Fruit fly (Drosophila melanogaster) whole organism, embryonic: ENCODE measurements around the gene CG15170.

Experiments used
- Aef1 ChIP-seq: fragments of 200-800 bp; sonication (Bioruptor generic); IDR thresholded peaks from 3 replicates; pipeline ENCODE4 v1.3.6; 2022; ENCODE audit warnings: missing biosample characterization, missing genetic modification characterization
- Awh ChIP-seq: fragments of 200-800 bp; sonication (Bioruptor generic); IDR thresholded peaks from 2 replicates; pipeline ENCODE4, ENCODE4 v1.3.6; 2022; ENCODE audit warnings: missing biosample characterization, missing genetic modification characterization
- BEAF-32 ChIP-seq: fragments of 200-800 bp; sonication (Bioruptor generic); optimal IDR thresholded peaks from 3 replicates; lab custom pipeline; 2017; ENCODE audit warnings: missing biosample characterization, missing genetic modification characterization, mild to moderate bottlenecking, moderate library complexity, missing genetic modification reagents
- BtbVII ChIP-seq: fragments of 200-800 bp; sonication (Bioruptor generic); optimal IDR thresholded peaks from 3 replicates; lab custom pipeline; 2017; ENCODE audit warnings: missing biosample characterization, mild to moderate bottlenecking, missing genetic modification characterization
- C15 ChIP-seq: fragments of 200-800 bp; sonication (Bioruptor generic); IDR thresholded peaks from 3 replicates; pipeline ENCODE4 v1.3.6; 2022; ENCODE audit warnings: missing biosample characterization, missing genetic modification characterization
- CG10267 ChIP-seq: fragments of 200-800 bp; sonication (Bioruptor generic); optimal IDR thresholded peaks from 2 replicates; lab custom pipeline; 2018; ENCODE audit warnings: missing biosample characterization, mild to moderate bottlenecking, missing genetic modification characterization, moderate library complexity
- CG11504 ChIP-seq: fragments of 200-800 bp; sonication (Bioruptor generic); optimal IDR thresholded peaks from 3 replicates; lab custom pipeline; 2019; ENCODE audit warnings: missing biosample characterization, mild to moderate bottlenecking, missing genetic modification characterization, moderate library complexity
- CG14014 ChIP-seq: fragments of 200-800 bp; sonication (Bioruptor generic); IDR thresholded peaks from 2 replicates; pipeline ENCODE4 v1.3.6; 2022; ENCODE audit warnings: missing biosample characterization, missing genetic modification characterization
- CG14050 ChIP-seq: fragments of 200-800 bp; sonication (Bioruptor generic); IDR thresholded peaks from 3 replicates; pipeline ENCODE4 v1.3.6; 2022; ENCODE audit warnings: missing biosample characterization, missing genetic modification characterization
- CG1602 ChIP-seq: fragments of 200-800 bp; sonication (Bioruptor generic); optimal IDR thresholded peaks from 3 replicates; lab custom pipeline; 2016; ENCODE audit warnings: missing biosample characterization, missing genetic modification characterization
- CG17802 ChIP-seq: fragments of 200-800 bp; sonication (Bioruptor generic); optimal IDR thresholded peaks from 2 replicates; lab custom pipeline; 2018; ENCODE audit warnings: missing biosample characterization, mild to moderate bottlenecking, missing genetic modification characterization, moderate library complexity
- CG17912 ChIP-seq: fragments of 200-800 bp; sonication (Bioruptor generic); optimal IDR thresholded peaks from 2 replicates; lab custom pipeline; 2018; ENCODE audit warnings: missing biosample characterization, mild to moderate bottlenecking, missing genetic modification characterization
- CG1792 ChIP-seq: fragments of 200-800 bp; sonication (Bioruptor generic); optimal IDR thresholded peaks from 2 replicates; lab custom pipeline; 2016; ENCODE audit warnings: missing biosample characterization, missing genetic modification characterization
- CG31441 ChIP-seq: fragments of 200-800 bp; sonication (Bioruptor generic); IDR thresholded peaks from 2 replicates; pipeline ENCODE4 v1.3.6; 2022; ENCODE audit warnings: missing biosample characterization, missing genetic modification characterization
- CG32532 ChIP-seq: fragments of 200-800 bp; sonication (Bioruptor generic); IDR thresholded peaks from 2 replicates; pipeline ENCODE4 v1.3.6; 2022; ENCODE audit warnings: missing biosample characterization, missing genetic modification characterization
- CG3847 ChIP-seq: fragments of 200-800 bp; sonication (Bioruptor generic); IDR thresholded peaks from 2 replicates; pipeline ENCODE4 v1.3.6; 2022; ENCODE audit warnings: missing biosample characterization, missing genetic modification characterization
- CG4730 ChIP-seq: fragments of 200-800 bp; sonication (Bioruptor generic); IDR thresholded peaks from 2 replicates; pipeline ENCODE4 v1.3.6; 2022; ENCODE audit warnings: missing biosample characterization, missing genetic modification characterization
- CG4854 ChIP-seq: fragments of 200-800 bp; sonication (Bioruptor generic); optimal IDR thresholded peaks from 2 replicates; lab custom pipeline; 2016; ENCODE audit warnings: missing biosample characterization, missing genetic modification characterization, inconsistent platforms
- CG6813 ChIP-seq: fragments of 200-800 bp; sonication (Bioruptor generic); optimal IDR thresholded peaks from 2 replicates; lab custom pipeline; 2017; ENCODE audit warnings: missing biosample characterization, missing genetic modification characterization, mild to moderate bottlenecking, moderate library complexity, missing genetic modification reagents
- CG6854 ChIP-seq: fragments of 200-800 bp; sonication (Bioruptor generic); optimal IDR thresholded peaks from 3 replicates; lab custom pipeline; 2017; ENCODE audit warnings: missing biosample characterization, mild to moderate bottlenecking, missing genetic modification characterization
- CG7963 ChIP-seq: fragments of 200-800 bp; sonication (Bioruptor generic); IDR thresholded peaks from 3 replicates; pipeline ENCODE4 v1.3.6; 2022; ENCODE audit warnings: missing biosample characterization, missing genetic modification characterization; ENCODE audit not compliant: partially characterized antibody
- CG8089 ChIP-seq: fragments of 200-800 bp; sonication (Bioruptor generic); optimal IDR thresholded peaks from 3 replicates; lab custom pipeline; 2016; ENCODE audit warnings: missing biosample characterization, missing genetic modification characterization
- CG8388 ChIP-seq: fragments of 200-800 bp; sonication (Bioruptor generic); optimal IDR thresholded peaks from 2 replicates; lab custom pipeline; 2019; ENCODE audit warnings: missing biosample characterization, mild to moderate bottlenecking, missing genetic modification characterization, moderate library complexity
- CG9876 ChIP-seq: fragments of 200-800 bp; sonication (Bioruptor generic); optimal IDR thresholded peaks from 2 replicates; lab custom pipeline; 2016; ENCODE audit warnings: missing biosample characterization, missing genetic modification characterization
- CHES-1-like ChIP-seq: fragments of 200-800 bp; sonication (Bioruptor generic); optimal IDR thresholded peaks from 2 replicates; lab custom pipeline; 2016; ENCODE audit warnings: missing biosample characterization, missing genetic modification characterization
- Ets65A ChIP-seq: fragments of 200-800 bp; sonication (Bioruptor generic); peaks from one replicate; lab custom pipeline; 2016; ENCODE audit warnings: missing biosample characterization, missing genetic modification characterization
- HLH3B ChIP-seq: fragments of 200-800 bp; sonication (Bioruptor generic); IDR thresholded peaks from 2 replicates; pipeline ENCODE4 v1.3.6; 2022; ENCODE audit warnings: missing biosample characterization, missing genetic modification characterization
- HmgD ChIP-seq: fragments of 200-800 bp; sonication (Bioruptor generic); optimal IDR thresholded peaks from 3 replicates; lab custom pipeline; 2016; ENCODE audit warnings: missing biosample characterization, missing genetic modification characterization
- Hmr ChIP-seq: fragments of 200-800 bp; sonication (Bioruptor generic); optimal IDR thresholded peaks from 3 replicates; lab custom pipeline; 2017; ENCODE audit warnings: mild to moderate bottlenecking, missing biosample characterization, missing genetic modification reagents, missing genetic modification characterization
- Hr3 ChIP-seq: fragments of 200-800 bp; sonication (Bioruptor generic); optimal IDR thresholded peaks from 3 replicates; lab custom pipeline; 2016; ENCODE audit warnings: missing biosample characterization, missing genetic modification characterization
- Meics ChIP-seq: fragments of 200-800 bp; sonication (Bioruptor generic); optimal IDR thresholded peaks from 2 replicates; lab custom pipeline; 2017; ENCODE audit warnings: missing biosample characterization, mild to moderate bottlenecking, missing genetic modification characterization
- abd-A ChIP-seq: fragments of 200-800 bp; sonication (Bioruptor generic); optimal IDR thresholded peaks from 3 replicates; lab custom pipeline; 2019; ENCODE audit warnings: missing biosample characterization, mild to moderate bottlenecking, missing genetic modification characterization, moderate library complexity
- caup ChIP-seq: fragments of 200-800 bp; sonication (Bioruptor generic); optimal IDR thresholded peaks from 3 replicates; lab custom pipeline; 2017; ENCODE audit warnings: missing biosample characterization, mild to moderate bottlenecking, missing genetic modification characterization, moderate library complexity; ENCODE audit not compliant: severe bottlenecking
- dan ChIP-seq: fragments of 200-800 bp; sonication (Bioruptor generic); IDR thresholded peaks from 2 replicates; pipeline ENCODE4 v1.3.6; 2022; ENCODE audit warnings: missing biosample characterization, missing genetic modification characterization
- ems ChIP-seq: fragments of 200-800 bp; sonication (Bioruptor generic); optimal IDR thresholded peaks from 3 replicates; lab custom pipeline; 2016; ENCODE audit warnings: missing biosample characterization, missing genetic modification characterization
- en ChIP-seq: fragments of 200-800 bp; sonication (Bioruptor generic); optimal IDR thresholded peaks from 2 replicates; lab custom pipeline; 2016; ENCODE audit warnings: missing biosample characterization, missing genetic modification characterization
- gce ChIP-seq: fragments of 200-800 bp; sonication (Bioruptor generic); IDR thresholded peaks from 3 replicates; pipeline ENCODE4 v1.3.6; 2022; ENCODE audit warnings: missing biosample characterization, missing genetic modification characterization
- grn ChIP-seq: fragments of 200-800 bp; sonication (Bioruptor generic); optimal IDR thresholded peaks from 3 replicates; lab custom pipeline; 2017; ENCODE audit warnings: missing biosample characterization, missing genetic modification characterization
- hb ChIP-seq: fragments of 200-800 bp; sonication (Bioruptor generic); IDR thresholded peaks from 3 replicates; pipeline ENCODE4 v1.3.6; 2022; ENCODE audit warnings: missing biosample characterization, missing genetic modification characterization; ENCODE audit not compliant: partially characterized antibody
- hbn ChIP-seq: fragments of 200-800 bp; sonication (Bioruptor generic); IDR thresholded peaks from 2 replicates; pipeline ENCODE4 v1.3.6; 2022; ENCODE audit warnings: missing biosample characterization, missing genetic modification characterization; ENCODE audit not compliant: partially characterized antibody
- jing ChIP-seq: fragments of 200-800 bp; sonication (Bioruptor generic); optimal IDR thresholded peaks from 2 replicates; lab custom pipeline; 2018; ENCODE audit warnings: missing biosample characterization, mild to moderate bottlenecking, missing genetic modification characterization
- klu ChIP-seq: fragments of 200-800 bp; sonication (Bioruptor generic); IDR thresholded peaks from 2 replicates; pipeline ENCODE4 v1.3.6; 2022; ENCODE audit warnings: missing biosample characterization, missing genetic modification characterization
- knrl ChIP-seq: fragments of 200-800 bp; sonication (Bioruptor generic); IDR thresholded peaks from 3 replicates; pipeline ENCODE4 v1.3.6; 2022; ENCODE audit warnings: missing biosample characterization, missing genetic modification characterization; ENCODE audit not compliant: partially characterized antibody
- mld ChIP-seq: fragments of 200-800 bp; sonication (Bioruptor generic); IDR thresholded peaks from 3 replicates; pipeline ENCODE4 v1.3.6; 2022; ENCODE audit warnings: missing biosample characterization, missing genetic modification characterization; ENCODE audit not compliant: partially characterized antibody
- pb ChIP-seq: fragments of 200-800 bp; sonication (Bioruptor generic); optimal IDR thresholded peaks from 3 replicates; lab custom pipeline; 2016; ENCODE audit warnings: missing biosample characterization, missing genetic modification characterization
- pita ChIP-seq: fragments of 200-800 bp; sonication (Bioruptor generic); optimal IDR thresholded peaks from 2 replicates; lab custom pipeline; 2017; ENCODE audit warnings: missing biosample characterization, mild to moderate bottlenecking, missing genetic modification characterization
- pzg ChIP-seq: fragments of 200-800 bp; sonication (Bioruptor generic); optimal IDR thresholded peaks from 3 replicates; lab custom pipeline; 2018; ENCODE audit warnings: missing biosample characterization, mild to moderate bottlenecking, missing genetic modification characterization, moderate library complexity
- rib ChIP-seq: fragments of 200-800 bp; sonication (Bioruptor generic); IDR thresholded peaks from 2 replicates; pipeline ENCODE4 v1.3.6; 2022; ENCODE audit warnings: missing biosample characterization, missing genetic modification characterization
- sob ChIP-seq: fragments of 200-800 bp; sonication (Bioruptor generic); IDR thresholded peaks from 2 replicates; pipeline ENCODE4 v1.3.6; 2022; ENCODE audit warnings: missing biosample characterization, missing genetic modification characterization
- vfl ChIP-seq: fragments of 200-800 bp; sonication (Bioruptor generic); optimal IDR thresholded peaks from 2 replicates; lab custom pipeline; 2016; ENCODE audit warnings: missing biosample characterization, missing genetic modification characterization
- wor ChIP-seq: fragments of 200-800 bp; sonication (Bioruptor generic); IDR thresholded peaks from 2 replicates; pipeline ENCODE4 v1.3.6; 2022; ENCODE audit warnings: missing biosample characterization, missing genetic modification characterization
- zfh2 ChIP-seq: fragments of 200-800 bp; sonication (Bioruptor generic); optimal IDR thresholded peaks from 2 replicates; lab custom pipeline; 2016; ENCODE audit warnings: missing biosample characterization, missing genetic modification characterization

Gene CG15170

DNA sequence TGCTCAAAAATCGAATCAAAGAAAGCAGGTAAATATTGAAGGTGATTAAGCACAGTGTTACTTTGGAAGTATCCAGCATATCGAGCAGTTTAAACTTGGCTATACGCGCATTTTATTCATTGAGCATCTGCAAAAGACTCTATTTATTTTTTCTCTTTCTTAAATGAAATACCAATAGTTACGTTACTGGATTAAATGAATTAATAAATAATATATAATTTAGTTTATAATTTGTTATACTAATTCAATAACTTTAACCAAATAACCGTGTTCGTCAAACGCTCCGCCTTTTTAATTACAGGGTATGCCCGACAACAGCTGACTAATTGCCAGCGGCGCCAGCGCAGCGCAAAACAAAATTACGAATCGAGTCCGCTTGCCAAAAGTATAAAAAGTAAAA is 23.2 kb downstream of the CG15170 start (continued):
- TF ChIP-seq CG17912 (GFP tag; lab: Kevin White, UChicago) (no peak), vfl (GFP tag; lab: Kevin White, UChicago) (no peak), hb (GFP tag; lab: Robert Waterston, UW) (no peak), CG6854 (no peak), Aef1 (GFP tag; lab: Robert Waterston, UW) (no peak), klu (GFP tag; lab: Robert Waterston, UW) (no peak), CG17802 (tag; lab: Kevin White, UChicago) (no peak), CG7963 (GFP tag; lab: Robert Waterston, UW) (no peak), pb (GFP tag; lab: Kevin White, UChicago) (no peak), CG14014 (GFP tag; lab: Robert Waterston, UW) (peak; percentile 51; the same call in 1 of the 2 replicates), gce (GFP tag; lab: Robert Waterston, UW) (no peak), CG31441 (peak; percentile 9; the same call in 1 of the 2 replicates), CG1602 (no peak), BEAF-32 (GFP tag; lab: Kevin White, UChicago) (no peak), CG32532 (GFP tag; lab: Robert Waterston, UW) (peak; percentile 79), pzg (GFP tag; lab: Kevin White, UChicago) (no peak), BtbVII (peak; percentile 52), zfh2 (GFP tag; lab: Kevin White, UChicago) (no peak), caup (GFP tag; lab: Kevin White, UChicago) (no peak), CHES-1-like (GFP tag; lab: Kevin White, UChicago) (no peak), knrl (GFP tag; lab: Robert Waterston, UW) (no peak), CG8388 (GFP tag; lab: Kevin White, UChicago) (no peak), CG11504 (tag; lab: Kevin White, UChicago) (peak; percentile 36), CG14050 (GFP tag; lab: Robert Waterston, UW) (no peak), pita (no peak), HLH3B (no peak), hbn (GFP tag; lab: Robert Waterston, UW) (no peak), Meics (peak; percentile 74), CG6813 (GFP tag; lab: Kevin White, UChicago) (peak; percentile 34), CG8089 (GFP tag; lab: Kevin White, UChicago) (no peak), C15 (GFP tag; lab: Robert Waterston, UW) (0 out of 3 replicates have a peak, but pooled peaks have one; percentile 45), CG3847 (GFP tag; lab: Robert Waterston, UW) (peak; percentile 60), wor (no peak), Hr3 (GFP tag; lab: Kevin White, UChicago) (no peak), rib (GFP tag; lab: Robert Waterston, UW) (no peak), grn (no peak), dan (GFP tag; lab: Robert Waterston, UW) (no peak), sob (GFP tag; lab: Robert Waterston, UW) (peak; percentile 56), CG10267 (peak; percentile 3), Ets65A (GFP tag; lab: Kevin White, UChicago) (no peak), en (GFP tag; lab: Kevin White, UChicago) (no peak), CG4730 (0 out of 2 replicates have a peak, but pooled peaks have one; percentile 14), ems (GFP tag; lab: Kevin White, UChicago) (no peak), mld (GFP tag; lab: Robert Waterston, UW) (no peak), Hmr (GFP tag; lab: Kevin White, UChicago) (no peak), abd-A (tag; lab: Kevin White, UChicago) (no peak), Awh (GFP tag; lab: Robert Waterston, UW) (no peak; the same call in 1 of the 2 replicates), CG9876 (no peak), CG4854 (GFP tag; lab: Kevin White, UChicago) (no peak), jing (GFP tag; lab: Kevin White, UChicago) (no peak), HmgD (GFP tag; lab: Kevin White, UChicago) (no peak), CG1792 (no peak)
